Worm (Caenorhabditis elegans) whole organism, young adult: ENCODE results near the gene kvs-3.

Experiments
- B0336.3 ChIP-seq: fragments of 200-800 bp; sonication (Bioruptor generic); IDR thresholded peaks from 2 replicates; pipeline ENCODE4 v1.3.6; 2022; ENCODE audit warnings: missing genetic modification characterization, missing compliant biosample characterization
- C17E4.6 ChIP-seq: fragments of 200-800 bp; sonication (Bioruptor generic); IDR thresholded peaks from 2 replicates; pipeline ENCODE4 v1.3.6; 2022; ENCODE audit warnings: missing genetic modification reagents, missing genetic modification characterization, missing compliant biosample characterization
- F22D6.2 ChIP-seq: sonication (generic microtip); optimal IDR thresholded peaks from 2 replicates; lab custom pipeline; 2016; ENCODE audit warnings: mild to moderate bottlenecking, missing genetic modification characterization, missing compliant biosample characterization
- F23B12.7 ChIP-seq: sonication (generic microtip); optimal IDR thresholded peaks from 2 replicates; lab custom pipeline; 2017; ENCODE audit warnings: missing genetic modification characterization, mild to moderate bottlenecking, missing compliant biosample characterization, antibody characterized with exemption, moderate library complexity; ENCODE audit not compliant: insufficient read depth
- F55B11.4 ChIP-seq: sonication (generic microtip); optimal IDR thresholded peaks from 2 replicates; lab custom pipeline; 2016; ENCODE audit warnings: missing compliant biosample characterization, missing genetic modification characterization, borderline replicate concordance; ENCODE audit not compliant: insufficient read depth
- K11D2.4 ChIP-seq: fragments of 200-800 bp; sonication (Bioruptor generic); IDR thresholded peaks from 2 replicates; pipeline ENCODE4 v1.3.6; 2022; ENCODE audit warnings: missing genetic modification reagents, missing genetic modification characterization, missing compliant biosample characterization
- Y53G8AR.9 ChIP-seq: fragments of 200-800 bp; sonication (Bioruptor generic); conservative IDR thresholded peaks from 2 replicates; pipeline ENCODE4 v1.3.6; 2022; ENCODE audit warnings: missing genetic modification reagents, missing genetic modification characterization, missing compliant biosample characterization
- Y67H2A.10 ChIP-seq: fragments of 200-800 bp; sonication (Bioruptor generic); conservative IDR thresholded peaks from 2 replicates; pipeline ENCODE4 v1.3.6; 2022; ENCODE audit warnings: missing genetic modification reagents, missing genetic modification characterization, missing compliant biosample characterization
- ZK185.1 ChIP-seq: sonication (generic microtip); optimal IDR thresholded peaks from 2 replicates; lab custom pipeline; 2016; ENCODE audit warnings: mild to moderate bottlenecking, missing genetic modification characterization, missing compliant biosample characterization; ENCODE audit not compliant: poor library complexity, severe bottlenecking
- akir-1 ChIP-seq: fragments of 200-800 bp; sonication (Bioruptor generic); optimal IDR thresholded peaks from 2 replicates; lab custom pipeline; 2018; ENCODE audit warnings: mild to moderate bottlenecking, missing genetic modification characterization, moderate library complexity, missing compliant biosample characterization
- attf-5 ChIP-seq: fragments of 200-800 bp; sonication (Bioruptor generic); optimal IDR thresholded peaks from 2 replicates; lab custom pipeline; 2018; ENCODE audit warnings: mild to moderate bottlenecking, missing genetic modification characterization, missing compliant biosample characterization
- attf-6 ChIP-seq: fragments of 200-800 bp; sonication (Bioruptor generic); IDR thresholded peaks from 2 replicates; pipeline ENCODE4 v1.3.6; 2022; ENCODE audit warnings: missing genetic modification reagents, missing genetic modification characterization, missing compliant biosample characterization
- bed-1 ChIP-seq: fragments of 200-800 bp; sonication (Bioruptor generic); IDR thresholded peaks from 2 replicates; pipeline ENCODE4 v1.3.6; 2022; ENCODE audit warnings: missing genetic modification reagents, missing genetic modification characterization, missing compliant biosample characterization
- bed-2 ChIP-seq: fragments of 200-800 bp; sonication (Bioruptor generic); IDR thresholded peaks from 2 replicates; pipeline ENCODE4 v1.3.6; 2022; ENCODE audit warnings: missing genetic modification reagents, missing genetic modification characterization, missing compliant biosample characterization
- ceh-100 ChIP-seq: fragments of 200-800 bp; sonication (Bioruptor generic); IDR thresholded peaks from 2 replicates; pipeline ENCODE4 v1.3.6; 2022; ENCODE audit warnings: missing genetic modification reagents, missing genetic modification characterization, missing compliant biosample characterization
- ceh-27 ChIP-seq: fragments of 200-800 bp; sonication (Bioruptor generic); optimal IDR thresholded peaks from 2 replicates; lab custom pipeline; 2018; ENCODE audit warnings: mild to moderate bottlenecking, missing genetic modification characterization, moderate library complexity, missing compliant biosample characterization
- ceh-58 ChIP-seq: fragments of 200-800 bp; sonication (Bioruptor generic); IDR thresholded peaks from 2 replicates; pipeline ENCODE4 v1.3.6; 2022; ENCODE audit warnings: missing genetic modification characterization, missing compliant biosample characterization
- ceh-79 ChIP-seq: sonication (generic microtip); optimal IDR thresholded peaks from 2 replicates; lab custom pipeline; 2017; ENCODE audit warnings: mild to moderate bottlenecking, missing genetic modification characterization, missing compliant biosample characterization
- chd-7 ChIP-seq: sonication (generic microtip); optimal IDR thresholded peaks from 2 replicates; lab custom pipeline; 2016; ENCODE audit warnings: mild to moderate bottlenecking, missing genetic modification characterization, moderate library complexity, missing compliant biosample characterization
- dpff-1 ChIP-seq: sonication (generic microtip); optimal IDR thresholded peaks from 2 replicates; lab custom pipeline; 2017; ENCODE audit warnings: mild to moderate bottlenecking, missing genetic modification characterization, missing compliant biosample characterization
- dpl-1 ChIP-seq: fragments of 150-350 bp; optimal IDR thresholded peaks from 2 replicates; lab custom pipeline; 2014; ENCODE audit warnings: missing biosample characterization, missing genetic modification reagents, missing genetic modification characterization
- egl-18 ChIP-seq: fragments of 200-800 bp; sonication (Bioruptor generic); IDR thresholded peaks from 2 replicates; pipeline ENCODE4 v1.3.6; 2022; ENCODE audit warnings: missing genetic modification reagents, missing genetic modification characterization, missing compliant biosample characterization
- egrh-3 ChIP-seq: fragments of 200-800 bp; sonication (Bioruptor generic); IDR thresholded peaks from 2 replicates; pipeline ENCODE4 v1.3.6; 2022; ENCODE audit warnings: missing genetic modification reagents, missing genetic modification characterization, missing compliant biosample characterization
- ets-4 ChIP-seq: fragments of 200-800 bp; sonication (Bioruptor generic); optimal IDR thresholded peaks from 2 replicates; lab custom pipeline; 2018; ENCODE audit warnings: mild to moderate bottlenecking, missing genetic modification characterization, missing compliant biosample characterization
- gei-17 ChIP-seq: fragments of 200-800 bp; sonication (Bioruptor generic); optimal IDR thresholded peaks from 2 replicates; lab custom pipeline; 2018; ENCODE audit warnings: mild to moderate bottlenecking, missing genetic modification characterization, missing compliant biosample characterization
- hlh-12 ChIP-seq: sonication (generic microtip); optimal IDR thresholded peaks from 2 replicates; lab custom pipeline; 2016; ENCODE audit warnings: missing genetic modification characterization, missing compliant biosample characterization
- hmg-20 ChIP-seq: fragments of 200-800 bp; sonication (Bioruptor generic); IDR thresholded peaks from 2 replicates; pipeline ENCODE4 v1.3.6; 2022; ENCODE audit warnings: missing genetic modification reagents, missing genetic modification characterization, missing compliant biosample characterization
- let-526 ChIP-seq: fragments of 200-800 bp; sonication (Bioruptor generic); IDR thresholded peaks from 2 replicates; pipeline ENCODE4 v1.3.6; 2022; ENCODE audit warnings: missing genetic modification reagents, missing genetic modification characterization, missing compliant biosample characterization
- lin-54 ChIP-seq: fragments of 200-800 bp; sonication (Bioruptor generic); optimal IDR thresholded peaks from 2 replicates; lab custom pipeline; 2018; ENCODE audit warnings: mild to moderate bottlenecking, missing genetic modification characterization, missing compliant biosample characterization
- madf-6 ChIP-seq: fragments of 200-800 bp; sonication (Bioruptor generic); IDR thresholded peaks from 2 replicates; pipeline ENCODE4 v1.3.6; 2022; ENCODE audit warnings: missing genetic modification reagents, missing genetic modification characterization, missing compliant biosample characterization
- mcd-1 ChIP-seq: fragments of 200-800 bp; sonication (Bioruptor generic); IDR thresholded peaks from 2 replicates; pipeline ENCODE4 v1.3.6; 2022; ENCODE audit warnings: missing genetic modification reagents, missing genetic modification characterization, missing compliant biosample characterization
- mel-28 ChIP-seq: sonication (generic microtip); optimal IDR thresholded peaks from 2 replicates; lab custom pipeline; 2016; ENCODE audit warnings: borderline replicate concordance, mild to moderate bottlenecking, missing genetic modification characterization, missing compliant biosample characterization
- mes-4 ChIP-seq: sonication (generic microtip); optimal IDR thresholded peaks from 2 replicates; lab custom pipeline; 2016; ENCODE audit warnings: missing genotype, missing genetic modification characterization, missing compliant biosample characterization
- nfyb-1 ChIP-seq: fragments of 200-800 bp; sonication (Bioruptor generic); IDR thresholded peaks from 2 replicates; pipeline ENCODE4 v1.3.6; 2022; ENCODE audit warnings: missing genetic modification reagents, missing genetic modification characterization, missing compliant biosample characterization
- nhr-120 ChIP-seq: fragments of 200-800 bp; sonication (Bioruptor generic); IDR thresholded peaks from 2 replicates; pipeline ENCODE4 v1.3.6; 2022; ENCODE audit warnings: missing genetic modification characterization, missing compliant biosample characterization
- rcor-1 ChIP-seq: fragments of 200-800 bp; sonication (Bioruptor generic); IDR thresholded peaks from 2 replicates; pipeline ENCODE4 v1.3.6; 2022; ENCODE audit warnings: missing genetic modification reagents, missing genetic modification characterization, missing compliant biosample characterization
- rec-8 ChIP-seq, 2 experiments: sonication (generic microtip); optimal IDR thresholded peaks; 2 replicates each; lab custom pipeline; 2016; ENCODE audit warnings: mild to moderate bottlenecking in 2 of 2, missing genetic modification characterization in 2 of 2, missing genetic modification reagents in 2 of 2, missing genotype in 2 of 2, missing biosample characterization in 1 of 2, missing compliant biosample characterization in 1 of 2, moderate library complexity in 1 of 2
- repo-1 ChIP-seq: sonication (generic microtip); optimal IDR thresholded peaks from 2 replicates; lab custom pipeline; 2017; ENCODE audit warnings: mild to moderate bottlenecking, missing genetic modification characterization, missing compliant biosample characterization
- rpc-1 ChIP-seq, 2 experiments: fragments of 150-350 bp in 1 of 2; sonication (generic microtip) in 1 of 2; optimal IDR thresholded peaks; 2 replicates each; lab custom pipeline; 2014 to 2018; ENCODE audit warnings: missing biosample characterization in 1 of 2, missing genetic modification characterization in 1 of 2, missing genetic modification reagents in 1 of 2, missing genotype in 1 of 2
- snpc-4 ChIP-seq, 5 experiments: fragments of 150-350 bp in 1 of 5; sonication (generic microtip) in 4 of 5; optimal IDR thresholded peaks; 2 replicates each; lab custom pipeline; 2014 to 2018; ENCODE audit warnings: missing genetic modification characterization in 5 of 5, missing biosample characterization in 3 of 5, antibody characterized with exemption in 2 of 5, mild to moderate bottlenecking in 2 of 5, missing compliant biosample characterization in 2 of 5, missing genotype in 2 of 5, moderate library complexity in 2 of 5, missing genetic modification reagents in 1 of 5
- somi-1 ChIP-seq: fragments of 200-800 bp; sonication (Bioruptor generic); optimal IDR thresholded peaks from 2 replicates; lab custom pipeline; 2018; ENCODE audit warnings: mild to moderate bottlenecking, missing genetic modification characterization, missing compliant biosample characterization
- tbp1 ChIP-seq: fragments of 200-800 bp; sonication (Bioruptor generic); optimal IDR thresholded peaks from 2 replicates; lab custom pipeline; 2018; ENCODE audit warnings: mild to moderate bottlenecking, missing genetic modification characterization, missing compliant biosample characterization
- zim-3 ChIP-seq: sonication (generic microtip); optimal IDR thresholded peaks from 2 replicates; lab custom pipeline; 2017; ENCODE audit warnings: mild to moderate bottlenecking, missing genetic modification characterization, moderate library complexity, missing compliant biosample characterization
- ztf-18 ChIP-seq: sonication (generic microtip); optimal IDR thresholded peaks from 2 replicates; lab custom pipeline; 2016; ENCODE audit warnings: missing genotype, mild to moderate bottlenecking, missing genetic modification characterization, missing compliant biosample characterization
- ztf-25 ChIP-seq: fragments of 200-800 bp; sonication (Bioruptor generic); IDR thresholded peaks from 2 replicates; pipeline ENCODE4 v1.3.6; 2022; ENCODE audit warnings: missing genetic modification reagents, missing genetic modification characterization, missing compliant biosample characterization
- ztf-28 ChIP-seq: fragments of 200-800 bp; sonication (Bioruptor generic); IDR thresholded peaks from 2 replicates; pipeline ENCODE4 v1.3.6; 2022; ENCODE audit warnings: missing genetic modification reagents, missing genetic modification characterization, missing compliant biosample characterization
- ztf-3 ChIP-seq: fragments of 200-800 bp; sonication (Bioruptor generic); optimal IDR thresholded peaks from 2 replicates; lab custom pipeline; 2018; ENCODE audit warnings: mild to moderate bottlenecking, missing genetic modification characterization, missing compliant biosample characterization

Gene kvs-3

ce11 chrV:9340318-9340717, 22.2 kb downstream of the kvs-3 start (continued):
- TF ChIP-seq madf-6 (GFP tag; lab: Robert Waterston, UW) (peak; percentile 61), mcd-1 (GFP tag; lab: Robert Waterston, UW) (peak; percentile 49; the same call in 1 of the 2 replicates), ztf-3 (GFP tag; lab: Kevin White, UChicago) (no peak), B0336.3 (GFP tag; lab: Robert Waterston, UW) (peak; percentile 52), F23B12.7 (tag; lab: Kevin White, UChicago) (no peak), snpc-4 (GFP tag; optimal IDR thresholded peaks at IDR 0.05; lab: Kevin White, UChicago) (no peak), snpc-4 (tag; optimal IDR thresholded peaks at IDR 0.05; lab: Kevin White, UChicago) (no peak), attf-6 (GFP tag; lab: Robert Waterston, UW) (0 out of 2 replicates have a peak, but pooled peaks have one; percentile 42), rec-8 (tag; optimal IDR thresholded peaks at IDR 0.05; lab: Kevin White, UChicago) (no peak), ZK185.1 (tag; lab: Kevin White, UChicago) (no peak), rpc-1 (optimal IDR thresholded peaks at IDR 0.05; lab: Kevin White, UChicago) (no peak), rpc-1 (tag; optimal IDR thresholded peaks at IDR 0.05; lab: Kevin White, UChicago) (no peak), ets-4 (GFP tag; lab: Kevin White, UChicago) (no peak), egl-18 (GFP tag; lab: Robert Waterston, UW) (no peak), ztf-25 (GFP tag; lab: Robert Waterston, UW) (peak; percentile 70; the same call in 1 of the 2 replicates), mes-4 (tag; lab: Kevin White, UChicago) (no peak), F55B11.4 (tag; lab: Kevin White, UChicago) (no peak), bed-2 (no peak), gei-17 (no peak), egrh-3 (GFP tag; lab: Robert Waterston, UW) (no peak), chd-7 (tag; lab: Kevin White, UChicago) (peak; percentile 49), rcor-1 (no peak; the same call in 1 of the 2 replicates), F22D6.2 (tag; lab: Kevin White, UChicago) (no peak), somi-1 (GFP tag; lab: Kevin White, UChicago) (no peak), nfyb-1 (GFP tag; lab: Robert Waterston, UW) (peak; percentile 86), zim-3 (tag; lab: Kevin White, UChicago) (no peak), ceh-100 (peak; percentile 72), ceh-58 (GFP tag; lab: Robert Waterston, UW) (0 out of 2 replicates have a peak, but pooled peaks have one; percentile 86), Y53G8AR.9 (GFP tag; lab: Robert Waterston, UW) (peak; percentile 96), repo-1 (tag; lab: Kevin White, UChicago) (peak; percentile 75), ztf-28 (GFP tag; lab: Robert Waterston, UW) (peak; percentile 28; the same call in 1 of the 2 replicates), let-526 (no peak), bed-1 (GFP tag; lab: Robert Waterston, UW) (0 out of 2 replicates have a peak, but pooled peaks have one; percentile 23), hmg-20 (GFP tag; lab: Robert Waterston, UW) (0 out of 2 replicates have a peak, but pooled peaks have one; percentile 54), dpff-1 (tag; lab: Kevin White, UChicago) (no peak), akir-1 (no peak), nhr-120 (GFP tag; lab: Robert Waterston, UW) (0 out of 2 replicates have a peak, but pooled peaks have one; percentile 43), hlh-12 (tag; lab: Kevin White, UChicago) (no peak), mel-28 (tag; lab: Kevin White, UChicago) (peak; percentile 21), dpl-1 (GFP tag; lab: Kevin White, UChicago) (no peak), K11D2.4 (peak; percentile 87), lin-54 (GFP tag; lab: Kevin White, UChicago) (no peak), Y67H2A.10 (GFP tag; lab: Robert Waterston, UW) (0 out of 2 replicates have a peak, but pooled peaks have one; percentile 24), tbp1 (GFP tag; lab: Kevin White, UChicago) (no peak), attf-5 (GFP tag; lab: Kevin White, UChicago) (no peak), ztf-18 (no peak), ceh-27 (GFP tag; lab: Kevin White, UChicago) (no peak), C17E4.6 (GFP tag; lab: Robert Waterston, UW) (peak; percentile 54; the same call in 1 of the 2 replicates), ceh-79 (tag; lab: Kevin White, UChicago) (peak; percentile 52)
